Worm (Caenorhabditis elegans): ENCODE results near the gene let-70.

let-70 gene

ce11 chrIV:11112641-11113040 is 30.6 kb upstream of the let-70 start, which contains the start of gene clc-9:
Gene clc-9 (plus strand): TSS chrIV:11112941.
- TF ChIP-seq B0310.2 (tag; optimal IDR thresholded peaks at IDR 0.05): no peak
- no peak for TF ChIP-seq ets-7 (tag; optimal IDR thresholded peaks at IDR 0.05)
- TF ChIP-seq tbx-11 (GFP tag; IDR thresholded peaks at IDR 0.05): no peak
- no peak for TF ChIP-seq ama-1 (optimal IDR thresholded peaks at IDR 0.05)
- TF ChIP-seq tbx-37 (GFP tag; conservative IDR thresholded peaks at IDR 0.05): no peak

- TF ChIP-seq hmg-4 (GFP tag; optimal IDR thresholded peaks at IDR 0.05) (no peak), hnd-1 (tag; optimal IDR thresholded peaks at IDR 0.05) (no peak), ets-7 (tag; optimal IDR thresholded peaks at IDR 0.05) (no peak), pes-1 (GFP tag; IDR thresholded peaks at IDR 0.05) (no peak), tbx-11 (GFP tag; IDR thresholded peaks at IDR 0.05) (no peak), tbx-37 (GFP tag; conservative IDR thresholded peaks at IDR 0.05) (no peak), ama-1 (optimal IDR thresholded peaks at IDR 0.05) (no peak), sea-1 (GFP tag; conservative IDR thresholded peaks at IDR 0.05) (no peak), flt-1 (GFP tag; IDR thresholded peaks at IDR 0.05) (no peak)
Observed at ce11 chrIV:11111898-11112297, 29.8 kb upstream of the let-70 start.

ce11 chrIV:11110995-11111619 is 29.1 kb upstream of the let-70 start, which contains the start of gene rps-5:
Gene rps-5 (minus strand): TSS chrIV:11111045.
- TF ChIP-seq ets-7 (tag; optimal IDR thresholded peaks at IDR 0.05) (no peak), aly-1 (tag; optimal IDR thresholded peaks at IDR 0.05) (no peak), scrt-1 (GFP tag; IDR thresholded peaks at IDR 0.05) (no peak), pes-1 (GFP tag; IDR thresholded peaks at IDR 0.05) (no peak), hmg-4 (GFP tag; optimal IDR thresholded peaks at IDR 0.05) (no peak), hmbx-1 (tag; optimal IDR thresholded peaks at IDR 0.05) (no peak), flt-1 (GFP tag; IDR thresholded peaks at IDR 0.05) (no peak)

ce11 chrIV:11109771-11110170 is 27.7 kb upstream of the let-70 start, which contains the start of gene pigk-1:
Gene pigk-1 (minus strand): TSS chrIV:11110018.
- TF ChIP-seq aly-1 (tag; optimal IDR thresholded peaks at IDR 0.05) (no peak), ceh-13 (GFP tag; optimal IDR thresholded peaks at IDR 0.05) (no peak), ets-7 (tag; optimal IDR thresholded peaks at IDR 0.05) (no peak), hnd-1 (tag; optimal IDR thresholded peaks at IDR 0.05) (no peak), tra-4 (tag; optimal IDR thresholded peaks at IDR 0.05) (no peak), tbx-11 (GFP tag; IDR thresholded peaks at IDR 0.05) (no peak), ama-1 (optimal IDR thresholded peaks at IDR 0.05) (no peak), sea-1 (GFP tag; conservative IDR thresholded peaks at IDR 0.05) (no peak), hmg-4 (GFP tag; optimal IDR thresholded peaks at IDR 0.05) (no peak)

ce11 chrIV:11105724-11106123 is 23.7 kb upstream of the let-70 start, which contains the start of gene srlf-24:
Gene srlf-24 (minus strand): TSS chrIV:11105824.
- TF ChIP-seq ceh-36 (tag; optimal IDR thresholded peaks at IDR 0.05) (no peak), aly-1 (tag; optimal IDR thresholded peaks at IDR 0.05) (no peak), sea-1 (GFP tag; conservative IDR thresholded peaks at IDR 0.05) (no peak), ceh-13 (GFP tag; optimal IDR thresholded peaks at IDR 0.05) (no peak), F13C5.2 (tag; optimal IDR thresholded peaks at IDR 0.05) (no peak), hmg-4 (GFP tag; optimal IDR thresholded peaks at IDR 0.05) (no peak), hnd-1 (tag; optimal IDR thresholded peaks at IDR 0.05) (no peak), hmbx-1 (tag; optimal IDR thresholded peaks at IDR 0.05) (no peak), tbx-37 (GFP tag; conservative IDR thresholded peaks at IDR 0.05) (no peak), tra-4 (tag; optimal IDR thresholded peaks at IDR 0.05) (no peak)

ce11 chrIV:11103501-11103900 is 21.4 kb upstream of the let-70 start:
- TF ChIP-seq ama-1 (optimal IDR thresholded peaks at IDR 0.05) (no peak), aly-1 (tag; optimal IDR thresholded peaks at IDR 0.05) (no peak), hmg-4 (GFP tag; optimal IDR thresholded peaks at IDR 0.05) (no peak), ceh-36 (tag; optimal IDR thresholded peaks at IDR 0.05) (no peak), pes-1 (GFP tag; IDR thresholded peaks at IDR 0.05) (no peak), F13C5.2 (tag; optimal IDR thresholded peaks at IDR 0.05) (no peak), B0310.2 (tag; optimal IDR thresholded peaks at IDR 0.05) (no peak), ceh-13 (GFP tag; optimal IDR thresholded peaks at IDR 0.05) (no peak)

- TF ChIP-seq tra-4 (tag; optimal IDR thresholded peaks at IDR 0.05): no peak
- TF ChIP-seq flt-1 (GFP tag; IDR thresholded peaks at IDR 0.05): no peak
- TF ChIP-seq ama-1 (optimal IDR thresholded peaks at IDR 0.05): no peak
- no peak for TF ChIP-seq ceh-36 (tag; optimal IDR thresholded peaks at IDR 0.05)
- TF ChIP-seq hmg-4 (GFP tag; optimal IDR thresholded peaks at IDR 0.05): no peak
- no peak for TF ChIP-seq tbx-37 (GFP tag; conservative IDR thresholded peaks at IDR 0.05)
- no peak for TF ChIP-seq hmbx-1 (tag; optimal IDR thresholded peaks at IDR 0.05)
- TF ChIP-seq F13C5.2 (tag; optimal IDR thresholded peaks at IDR 0.05): no peak
- TF ChIP-seq ets-7 (tag; optimal IDR thresholded peaks at IDR 0.05): no peak
- TF ChIP-seq ceh-13 (GFP tag; optimal IDR thresholded peaks at IDR 0.05): no peak
- no peak for TF ChIP-seq B0310.2 (tag; optimal IDR thresholded peaks at IDR 0.05)
- no peak for TF ChIP-seq pes-1 (GFP tag; IDR thresholded peaks at IDR 0.05)
- no peak for TF ChIP-seq scrt-1 (GFP tag; IDR thresholded peaks at IDR 0.05)
- no peak for TF ChIP-seq aly-1 (tag; optimal IDR thresholded peaks at IDR 0.05)
Observed at ce11 chrIV:11102608-11103007, 20.6 kb upstream of the let-70 start, which contains the start of gene srlf-17. Gene srlf-17 (minus strand): TSS chrIV:11102708.

- TF ChIP-seq hmg-4 (GFP tag; optimal IDR thresholded peaks at IDR 0.05) (no peak), ceh-36 (tag; optimal IDR thresholded peaks at IDR 0.05) (no peak), pes-1 (GFP tag; IDR thresholded peaks at IDR 0.05) (no peak), F13C5.2 (tag; optimal IDR thresholded peaks at IDR 0.05) (no peak), tra-4 (tag; optimal IDR thresholded peaks at IDR 0.05) (no peak), hnd-1 (tag; optimal IDR thresholded peaks at IDR 0.05) (no peak), scrt-1 (GFP tag; IDR thresholded peaks at IDR 0.05) (no peak), tbx-11 (GFP tag; IDR thresholded peaks at IDR 0.05) (no peak), B0310.2 (tag; optimal IDR thresholded peaks at IDR 0.05) (no peak), ceh-13 (GFP tag; optimal IDR thresholded peaks at IDR 0.05) (no peak), ama-1 (optimal IDR thresholded peaks at IDR 0.05) (no peak)
Observed at ce11 chrIV:11101383-11101782, 19.3 kb upstream of the let-70 start, which contains the start of gene srlf-18. Gene srlf-18 (minus strand): TSS chrIV:11101483.
